Fruit fly (Drosophila melanogaster): ENCODE data around the gene Spase22-23.

The Spase22-23 gene

DNA sequence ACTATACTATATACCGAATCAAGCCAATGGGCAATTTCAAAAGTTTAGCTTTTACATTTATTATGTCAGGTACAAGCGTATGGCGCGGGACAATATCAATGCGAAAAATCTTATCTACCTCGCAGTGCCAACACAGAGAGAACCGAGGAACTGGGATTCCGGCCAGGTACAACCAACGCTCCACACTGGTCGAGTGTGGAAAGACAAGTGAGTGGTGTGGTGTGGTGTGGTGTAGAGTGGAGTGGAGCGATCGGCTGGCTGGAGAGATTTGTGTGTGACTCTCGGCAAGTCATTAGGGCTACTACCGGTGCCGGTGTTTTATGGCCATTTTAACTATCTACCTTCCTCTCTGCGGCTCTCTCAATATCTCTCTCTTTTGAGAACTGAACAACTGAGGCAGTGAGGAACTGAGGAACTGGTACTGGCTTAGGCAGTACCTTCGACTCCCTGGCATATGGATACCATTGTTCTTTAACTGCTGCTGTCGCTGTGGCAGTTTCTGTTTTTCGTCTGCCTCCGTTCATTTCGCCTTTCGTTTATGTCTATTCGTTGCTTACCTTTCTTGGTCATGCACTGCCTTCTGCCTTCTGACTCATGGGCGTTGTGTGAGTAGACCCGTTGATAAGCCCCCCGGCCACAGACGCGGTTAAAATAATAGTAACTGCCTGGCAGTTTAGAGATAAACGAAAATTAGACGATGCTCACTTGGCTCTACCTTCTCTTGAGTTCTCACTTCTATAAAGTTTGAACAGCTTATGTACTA, 29.6 kb upstream of the Spase22-23 start (continued):
- TF ChIP-seq CG33557 (GFP tag; optimal IDR thresholded peaks at IDR 0.05) = peak; percentile 61
- peak; percentile 91 for TF ChIP-seq CG12659 (GFP tag; optimal IDR thresholded peaks at IDR 0.05)
- peak; percentile 73 for TF ChIP-seq CG1024 (GFP tag; IDR thresholded peaks at IDR 0.05)
- peak; percentile 90 for TF ChIP-seq CG18619 (GFP tag; optimal IDR thresholded peaks at IDR 0.05)
- TF ChIP-seq HLH54F (GFP tag; optimal IDR thresholded peaks at IDR 0.05) = peak; percentile 87
- peak; percentile 79 for TF ChIP-seq B-H1 (GFP tag; IDR thresholded peaks at IDR 0.05)
- peak in 1 of 2 experiments; percentile 69 for TF ChIP-seq Eip74EF (GFP tag; optimal IDR thresholded peaks at IDR 0.05)
- TF ChIP-seq Dp (GFP tag; optimal IDR thresholded peaks at IDR 0.05) = no peak
- peak; percentile 79 for TF ChIP-seq rib (GFP tag; IDR thresholded peaks at IDR 0.05)
- peak in 1 of 2 experiments; percentile 82 for TF ChIP-seq tll (GFP tag; optimal IDR thresholded peaks at IDR 0.05)
- peak; percentile 84 for TF ChIP-seq CG11723 (GFP tag; optimal IDR thresholded peaks at IDR 0.05)
- TF ChIP-seq Opbp (GFP tag; IDR thresholded peaks at IDR 0.05; ENCODE audit: partially characterized antibody) = no peak
- TF ChIP-seq CTCF (GFP tag; optimal IDR thresholded peaks at IDR 0.05) = no peak
- peak; percentile 91 for TF ChIP-seq CG15269 (tag; optimal IDR thresholded peaks at IDR 0.05)
- TF ChIP-seq dmrt11E (tag; optimal IDR thresholded peaks at IDR 0.05) = peak; percentile 87
- TF ChIP-seq CG7357 (GFP tag; IDR thresholded peaks at IDR 0.05) = peak; percentile 73
- TF ChIP-seq stwl (tag; optimal IDR thresholded peaks at IDR 0.05) = peak; percentile 17
- TF ChIP-seq Poxn (GFP tag; IDR thresholded peaks at IDR 0.05) = peak; percentile 74; the same call in 1 of the 2 replicates
- peak; percentile 21; the same call in 1 of the 2 replicates for TF ChIP-seq CG43689 (GFP tag; IDR thresholded peaks at IDR 0.05)
- peak; percentile 83 for TF ChIP-seq CG12299 (tag; optimal IDR thresholded peaks at IDR 0.05)
- peak; percentile 88 for TF ChIP-seq BtbVII (GFP tag; optimal IDR thresholded peaks at IDR 0.05)
- peak; percentile 71 for TF ChIP-seq CG4854 (GFP tag; optimal IDR thresholded peaks at IDR 0.05)
- peak; percentile 74 for TF ChIP-seq twi (tag; optimal IDR thresholded peaks at IDR 0.05)
- peak; percentile 87 for TF ChIP-seq dysf (GFP tag; IDR thresholded peaks at IDR 0.05)
- peak; percentile 90 for TF ChIP-seq HLH3B (GFP tag; IDR thresholded peaks at IDR 0.05)
- peak; percentile 90 for TF ChIP-seq CG6813 (GFP tag; optimal IDR thresholded peaks at IDR 0.05)
- peak; percentile 92 for TF ChIP-seq maf-S (GFP tag; optimal IDR thresholded peaks at IDR 0.05)
- peak; percentile 76 for TF ChIP-seq D19B (GFP tag; optimal IDR thresholded peaks at IDR 0.05)
- peak; percentile 88 for TF ChIP-seq CG4424 (GFP tag; optimal IDR thresholded peaks at IDR 0.05)
- TF ChIP-seq CG3995 (GFP tag; optimal IDR thresholded peaks at IDR 0.05) = peak; percentile 69
- TF ChIP-seq jing (GFP tag; optimal IDR thresholded peaks at IDR 0.05) = peak; percentile 83
- peak; percentile 88 for TF ChIP-seq CG14014 (GFP tag; IDR thresholded peaks at IDR 0.05)
- TF ChIP-seq Atf3 (GFP tag; optimal IDR thresholded peaks at IDR 0.05) = peak; percentile 86
- peak; percentile 86 for TF ChIP-seq CG8765 (GFP tag; IDR thresholded peaks at IDR 0.05)
- no peak for TF ChIP-seq CG9609 (GFP tag; optimal IDR thresholded peaks at IDR 0.05)
- peak; percentile 91 to 94 for TF ChIP-seq dpn (GFP tag; optimal IDR thresholded peaks at IDR 0.05)
- TF ChIP-seq Rx (GFP tag; IDR thresholded peaks at IDR 0.05) = peak; percentile 84
- TF ChIP-seq Mes4 (GFP tag; optimal IDR thresholded peaks at IDR 0.05) = peak; percentile 75
- peak; percentile 91 for TF ChIP-seq CG11504 (tag; optimal IDR thresholded peaks at IDR 0.05)
- TF ChIP-seq CG13287 (GFP tag; IDR thresholded peaks at IDR 0.05; ENCODE audit: partially characterized antibody) = 0 out of 2 replicates have a peak, but pooled peaks have one; percentile 13
- peak; percentile 84 for TF ChIP-seq Hr51 (GFP tag; optimal IDR thresholded peaks at IDR 0.05)
- peak; percentile 86 for TF ChIP-seq CG12104 (GFP tag; optimal IDR thresholded peaks at IDR 0.05)
- TF ChIP-seq CG2199 (GFP tag; IDR thresholded peaks at IDR 0.05) = peak; percentile 93
- TF ChIP-seq insv (GFP tag; optimal IDR thresholded peaks at IDR 0.05) = peak in 1 of 2 experiments; percentile 44
- peak; percentile 85; the same call in 2 of the 3 replicates for TF ChIP-seq so (GFP tag; IDR thresholded peaks at IDR 0.05)
- TF ChIP-seq CG11398 (GFP tag; optimal IDR thresholded peaks at IDR 0.05) = peak; percentile 75
- peak; percentile 91 for TF ChIP-seq corto (GFP tag; optimal IDR thresholded peaks at IDR 0.05)
- TF ChIP-seq scrt (GFP tag; optimal IDR thresholded peaks at IDR 0.05) = peak; percentile 88
